Worm (Caenorhabditis elegans) whole organism, L1 larva: ENCODE measurements around the gene semo-1.

ENCODE experiments used
- aly-2 ChIP-seq: fragments of 150-350 bp; optimal IDR thresholded peaks from 2 replicates; lab custom pipeline; 2014; ENCODE audit warnings: missing biosample characterization, missing genetic modification characterization
- efl-1 ChIP-seq, 4 experiments: fragments of 150-350 bp; optimal IDR thresholded peaks in 3 of 4; peaks in 1 of 4; 1 replicate in 1 of 4; 2 replicates in 3 of 4; lab custom pipeline; 2014; ENCODE audit warnings: missing biosample characterization in 2 of 4, missing genetic modification characterization in 2 of 4, missing genetic modification reagents in 2 of 4
- nhr-237 ChIP-seq: fragments of 150-350 bp; optimal IDR thresholded peaks from 2 replicates; lab custom pipeline; 2014; ENCODE audit warnings: missing biosample characterization, missing genetic modification characterization
- nhr-47 ChIP-seq: sonication (generic microtip); optimal IDR thresholded peaks from 2 replicates; lab custom pipeline; 2016; ENCODE audit warnings: mild to moderate bottlenecking, missing genetic modification characterization, moderate library complexity, missing compliant biosample characterization
- sox-4 ChIP-seq: sonication (generic microtip); optimal IDR thresholded peaks from 2 replicates; lab custom pipeline; 2016; ENCODE audit warnings: missing genetic modification characterization, missing compliant biosample characterization
- unc-62 ChIP-seq: fragments of 150-350 bp; optimal IDR thresholded peaks from 2 replicates; lab custom pipeline; 2014; ENCODE audit warnings: missing biosample characterization, missing genetic modification reagents, missing genetic modification characterization

ce11 chrIV:14082956-14083355 is 32.0 kb downstream of the semo-1 start:
- TF ChIP-seq efl-1 (optimal IDR thresholded peaks at IDR 0.05; lab: Kevin White, UChicago) (no peak), efl-1 (GFP tag; optimal IDR thresholded peaks at IDR 0.05 in 1 of 2; lab: Kevin White, UChicago) (no peak), unc-62 (GFP tag; lab: Kevin White, UChicago) (no peak), nhr-237 (no peak), sox-4 (tag; lab: Kevin White, UChicago) (no peak), nhr-47 (tag; lab: Kevin White, UChicago) (no peak), aly-2 (no peak)
